Worm (Caenorhabditis elegans) whole organism, midembryonic: Measurements from ENCODE around the gene C14A4.9.

Experiments
- med-1 ChIP-seq: sonication (generic microtip); optimal IDR thresholded peaks from 2 replicates; lab custom pipeline; 2017; ENCODE audit warnings: missing genetic modification characterization, mild to moderate bottlenecking, missing compliant biosample characterization, antibody characterized with exemption, missing genetic modification reagents; ENCODE audit not compliant: insufficient read depth
- tab-1 ChIP-seq: fragments of 200-800 bp; sonication (Bioruptor generic); IDR thresholded peaks from 2 replicates; pipeline ENCODE4 v1.3.6; 2022; ENCODE audit warnings: missing genetic modification characterization, missing compliant biosample characterization
- ztf-29 ChIP-seq: fragments of 200-800 bp; sonication (Bioruptor generic); IDR thresholded peaks from 2 replicates; pipeline ENCODE4 v1.3.6; 2022; ENCODE audit warnings: missing genetic modification reagents, missing genetic modification characterization, missing compliant biosample characterization

DNA sequence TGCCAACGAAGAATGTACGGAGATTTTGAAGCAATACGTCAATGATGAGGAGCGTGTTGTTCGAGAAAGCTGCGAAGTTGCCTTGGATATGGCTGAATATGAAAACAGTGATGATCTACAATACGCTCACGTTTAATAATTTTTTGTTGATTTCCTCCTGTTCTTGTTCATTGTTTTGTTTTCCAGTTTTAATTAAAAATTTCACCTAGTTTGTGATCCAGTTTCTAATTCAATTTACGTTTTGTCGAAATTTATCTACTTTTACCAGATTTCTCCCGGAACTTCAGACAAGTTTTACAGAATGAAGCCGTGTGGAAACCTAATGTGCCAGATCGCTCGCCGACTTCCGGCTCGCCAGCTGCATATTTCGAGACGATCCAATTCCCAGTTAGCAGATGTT is 18.3 kb upstream of the C14A4.9 start, which contains the start of gene dap-3:
- TF ChIP-seq tab-1 (GFP tag; lab: Robert Waterston, UW): no peak
- TF ChIP-seq ztf-29: no peak
- no peak for TF ChIP-seq med-1 (GFP tag; lab: Kevin White, UChicago)
